Fruit fly (Drosophila melanogaster) whole organism, embryonic: Measurements from ENCODE around the gene Eig71Eg.

Experiments
- CG10565 ChIP-seq: fragments of 200-800 bp; sonication (Bioruptor generic); optimal IDR thresholded peaks from 3 replicates; lab custom pipeline; 2016; ENCODE audit warnings: missing biosample characterization, mild to moderate bottlenecking, missing genetic modification characterization
- CG11560 ChIP-seq: fragments of 200-800 bp; sonication (Bioruptor generic); IDR thresholded peaks from 3 replicates; pipeline ENCODE4 v1.3.6; 2022; ENCODE audit warnings: missing biosample characterization, missing genetic modification characterization
- CG12942 ChIP-seq: fragments of 200-800 bp; sonication (Bioruptor generic); optimal IDR thresholded peaks from 3 replicates; lab custom pipeline; 2016; ENCODE audit warnings: missing biosample characterization, missing genetic modification characterization
- CG13123 ChIP-seq: fragments of 200-800 bp; sonication (Bioruptor generic); optimal IDR thresholded peaks from 2 replicates; lab custom pipeline; 2016; ENCODE audit warnings: missing biosample characterization, missing genetic modification characterization
- CG14050 ChIP-seq: fragments of 200-800 bp; sonication (Bioruptor generic); IDR thresholded peaks from 3 replicates; pipeline ENCODE4 v1.3.6; 2022; ENCODE audit warnings: missing biosample characterization, missing genetic modification characterization
- CG15011 ChIP-seq: fragments of 200-800 bp; sonication (Bioruptor generic); optimal IDR thresholded peaks from 3 replicates; lab custom pipeline; 2018; ENCODE audit warnings: missing biosample characterization, mild to moderate bottlenecking, missing genetic modification characterization
- CG15269 ChIP-seq: fragments of 200-800 bp; sonication (Bioruptor generic); optimal IDR thresholded peaks from 2 replicates; lab custom pipeline; 2018; ENCODE audit warnings: missing biosample characterization, mild to moderate bottlenecking, missing genetic modification characterization, moderate library complexity
- CG17186 ChIP-seq: fragments of 200-800 bp; sonication (Bioruptor generic); optimal IDR thresholded peaks from 3 replicates; lab custom pipeline; 2017; ENCODE audit warnings: missing biosample characterization, missing genetic modification reagents, missing genetic modification characterization
- CG17829 ChIP-seq: fragments of 200-800 bp; optimal IDR thresholded peaks from 2 replicates; lab custom pipeline; 2019; ENCODE audit warnings: missing biosample characterization, mild to moderate bottlenecking, missing genetic modification characterization, moderate library complexity
- CG2116 ChIP-seq: fragments of 200-800 bp; sonication (Bioruptor generic); optimal IDR thresholded peaks from 3 replicates; lab custom pipeline; 2018; ENCODE audit warnings: missing biosample characterization, mild to moderate bottlenecking, missing genetic modification characterization
- CG2120 ChIP-seq: fragments of 200-800 bp; sonication (Bioruptor generic); optimal IDR thresholded peaks from 3 replicates; lab custom pipeline; 2016; ENCODE audit warnings: missing biosample characterization, missing genetic modification characterization
- CG30431 ChIP-seq: fragments of 200-800 bp; sonication (Bioruptor generic); optimal IDR thresholded peaks from 2 replicates; lab custom pipeline; 2017; ENCODE audit warnings: missing biosample characterization, missing genetic modification characterization
- CG3065 ChIP-seq: fragments of 200-800 bp; sonication (Bioruptor generic); optimal IDR thresholded peaks from 2 replicates; lab custom pipeline; 2016; ENCODE audit warnings: missing biosample characterization, missing genetic modification characterization
- CG4730 ChIP-seq: fragments of 200-800 bp; sonication (Bioruptor generic); IDR thresholded peaks from 2 replicates; pipeline ENCODE4 v1.3.6; 2022; ENCODE audit warnings: missing biosample characterization, missing genetic modification characterization
- CG6272 ChIP-seq: fragments of 200-800 bp; sonication (Bioruptor generic); IDR thresholded peaks from 2 replicates; pipeline ENCODE4 v1.3.6; 2022; ENCODE audit warnings: missing biosample characterization, missing genetic modification characterization
- CG6654 ChIP-seq: fragments of 200-800 bp; sonication (Bioruptor generic); optimal IDR thresholded peaks from 2 replicates; lab custom pipeline; 2017; ENCODE audit warnings: missing biosample characterization, mild to moderate bottlenecking, missing genetic modification characterization
- CG7357 ChIP-seq: fragments of 200-800 bp; sonication (Bioruptor generic); IDR thresholded peaks from 3 replicates; pipeline ENCODE4 v1.3.6; 2022; ENCODE audit warnings: missing biosample characterization, missing genetic modification characterization
- CG8388 ChIP-seq: fragments of 200-800 bp; sonication (Bioruptor generic); optimal IDR thresholded peaks from 2 replicates; lab custom pipeline; 2019; ENCODE audit warnings: missing biosample characterization, mild to moderate bottlenecking, missing genetic modification characterization, moderate library complexity
- CG8765 ChIP-seq: fragments of 200-800 bp; sonication (Bioruptor generic); IDR thresholded peaks from 2 replicates; pipeline ENCODE4 v1.3.6; 2022; ENCODE audit warnings: missing biosample characterization, missing genetic modification characterization
- CkIIα-i1 ChIP-seq: fragments of 200-800 bp; sonication (Bioruptor generic); IDR thresholded peaks from 2 replicates; pipeline ENCODE4 v1.3.6; 2022; ENCODE audit warnings: missing biosample characterization, missing genetic modification characterization
- CoRest ChIP-seq: fragments of 200-800 bp; sonication (Bioruptor generic); optimal IDR thresholded peaks from 3 replicates; lab custom pipeline; 2018; ENCODE audit warnings: missing biosample characterization, mild to moderate bottlenecking, missing genetic modification characterization, moderate library complexity
- D19A ChIP-seq: fragments of 200-800 bp; optimal IDR thresholded peaks from 3 replicates; lab custom pipeline; 2019; ENCODE audit warnings: missing biosample characterization, mild to moderate bottlenecking, missing genetic modification characterization, moderate library complexity
- Dll ChIP-seq: fragments of 200-800 bp; sonication (Bioruptor generic); IDR thresholded peaks from 4 replicates; pipeline ENCODE4 v1.3.6; 2022; ENCODE audit warnings: missing biosample characterization, missing genetic modification characterization; ENCODE audit not compliant: partially characterized antibody
- Dref ChIP-seq: fragments of 200-800 bp; sonication (Bioruptor generic); IDR thresholded peaks from 2 replicates; pipeline ENCODE4 v1.3.6; 2022; ENCODE audit warnings: missing biosample characterization, missing genetic modification characterization
- Elba2 ChIP-seq: fragments of 200-800 bp; sonication (Bioruptor generic); optimal IDR thresholded peaks from 3 replicates; lab custom pipeline; 2016; ENCODE audit warnings: missing biosample characterization, missing genetic modification characterization
- GATAe ChIP-seq: fragments of 200-800 bp; sonication (Bioruptor generic); conservative IDR thresholded peaks from 2 replicates; pipeline ENCODE4 v1.3.6; 2022; ENCODE audit warnings: missing biosample characterization, missing genetic modification characterization
- Gug ChIP-seq: fragments of 200-800 bp; sonication (Bioruptor generic); IDR thresholded peaks from 4 replicates; pipeline ENCODE4 v1.3.6; 2022; ENCODE audit warnings: missing biosample characterization, missing genetic modification characterization
- H2.0 ChIP-seq: fragments of 200-800 bp; sonication (Bioruptor generic); IDR thresholded peaks from 2 replicates; pipeline ENCODE4 v1.3.6; 2022; ENCODE audit warnings: missing biosample characterization, missing genetic modification characterization
- HLH3B ChIP-seq: fragments of 200-800 bp; sonication (Bioruptor generic); IDR thresholded peaks from 2 replicates; pipeline ENCODE4 v1.3.6; 2022; ENCODE audit warnings: missing biosample characterization, missing genetic modification characterization
- HmgD ChIP-seq: fragments of 200-800 bp; sonication (Bioruptor generic); optimal IDR thresholded peaks from 3 replicates; lab custom pipeline; 2016; ENCODE audit warnings: missing biosample characterization, missing genetic modification characterization
- MTF-1 ChIP-seq: fragments of 200-800 bp; sonication (Bioruptor generic); optimal IDR thresholded peaks from 2 replicates; lab custom pipeline; 2018; ENCODE audit warnings: missing biosample characterization, mild to moderate bottlenecking, missing genetic modification characterization, borderline replicate concordance
- Side ChIP-seq: fragments of 200-800 bp; sonication (Bioruptor generic); optimal IDR thresholded peaks from 2 replicates; lab custom pipeline; 2016; ENCODE audit warnings: missing biosample characterization, missing genetic modification characterization
- Sox102F ChIP-seq: fragments of 200-800 bp; sonication (Bioruptor generic); optimal IDR thresholded peaks from 2 replicates; lab custom pipeline; 2018; ENCODE audit warnings: missing biosample characterization, mild to moderate bottlenecking, missing genetic modification characterization, moderate library complexity
- Tbp ChIP-seq: fragments of >200 bp; optimal IDR thresholded peaks from 2 replicates; lab custom pipeline; 2018; ENCODE audit warnings: missing biosample characterization, missing genetic modification characterization
- aop ChIP-seq: fragments of 200-800 bp; sonication (Bioruptor generic); IDR thresholded peaks from 2 replicates; pipeline ENCODE4 v1.3.6; 2022; ENCODE audit warnings: missing biosample characterization, missing genetic modification characterization
- dmrt99B ChIP-seq: fragments of 200-800 bp; sonication (Bioruptor generic); optimal IDR thresholded peaks from 2 replicates; lab custom pipeline; 2018; ENCODE audit warnings: missing biosample characterization, mild to moderate bottlenecking, missing genetic modification characterization, moderate library complexity
- fd3F ChIP-seq: fragments of 200-800 bp; sonication (Bioruptor generic); optimal IDR thresholded peaks from 2 replicates; lab custom pipeline; 2018; ENCODE audit warnings: missing biosample characterization, mild to moderate bottlenecking, missing genetic modification characterization, moderate library complexity
- ftz-f1 ChIP-seq: fragments of 200-800 bp; sonication (Bioruptor generic); optimal IDR thresholded peaks from 2 replicates; lab custom pipeline; 2016; ENCODE audit warnings: missing biosample characterization, missing genetic modification characterization
- gfzf ChIP-seq: fragments of 200-800 bp; sonication (Bioruptor generic); optimal IDR thresholded peaks from 2 replicates; lab custom pipeline; 2016; ENCODE audit warnings: missing biosample characterization, mild to moderate bottlenecking, missing genetic modification characterization, moderate library complexity
- lbe ChIP-seq: fragments of 200-800 bp; sonication (Bioruptor generic); optimal IDR thresholded peaks from 2 replicates; lab custom pipeline; 2016; ENCODE audit warnings: missing biosample characterization, mild to moderate bottlenecking, missing genetic modification characterization
- maf-S ChIP-seq: fragments of 200-800 bp; sonication (Bioruptor generic); optimal IDR thresholded peaks from 2 replicates; lab custom pipeline; 2016; ENCODE audit warnings: missing biosample characterization, missing genetic modification characterization
- mld ChIP-seq: fragments of 200-800 bp; sonication (Bioruptor generic); IDR thresholded peaks from 3 replicates; pipeline ENCODE4 v1.3.6; 2022; ENCODE audit warnings: missing biosample characterization, missing genetic modification characterization; ENCODE audit not compliant: partially characterized antibody
- oc ChIP-seq: fragments of 200-800 bp; sonication (Bioruptor generic); optimal IDR thresholded peaks from 2 replicates; lab custom pipeline; 2018; ENCODE audit warnings: missing biosample characterization, mild to moderate bottlenecking, missing genetic modification characterization, moderate library complexity
- p53 ChIP-seq: fragments of 200-800 bp; sonication (Bioruptor generic); optimal IDR thresholded peaks from 2 replicates; lab custom pipeline; 2016; ENCODE audit warnings: missing biosample characterization, missing genetic modification characterization
- pb ChIP-seq: fragments of 200-800 bp; sonication (Bioruptor generic); optimal IDR thresholded peaks from 3 replicates; lab custom pipeline; 2016; ENCODE audit warnings: missing biosample characterization, missing genetic modification characterization
- schlank ChIP-seq: fragments of 200-800 bp; sonication (Bioruptor generic); optimal IDR thresholded peaks from 2 replicates; lab custom pipeline; 2018; ENCODE audit warnings: missing biosample characterization, mild to moderate bottlenecking, missing genetic modification characterization
- sens ChIP-seq: fragments of 200-800 bp; sonication (Bioruptor generic); peaks from one replicate; lab custom pipeline; 2016; ENCODE audit warnings: missing biosample characterization, missing genetic modification characterization
- sqz ChIP-seq: fragments of 200-800 bp; sonication (Bioruptor generic); optimal IDR thresholded peaks from 3 replicates; lab custom pipeline; 2018; ENCODE audit warnings: missing biosample characterization, mild to moderate bottlenecking, missing genetic modification characterization
- ssp ChIP-seq: fragments of 200-800 bp; sonication (Bioruptor generic); IDR thresholded peaks from 2 replicates; pipeline ENCODE4 v1.3.6; 2022; ENCODE audit warnings: missing biosample characterization, missing genetic modification characterization
- twi ChIP-seq: fragments of 200-800 bp; optimal IDR thresholded peaks from 2 replicates; lab custom pipeline; 2019; ENCODE audit warnings: missing biosample characterization, mild to moderate bottlenecking, missing genetic modification characterization, moderate library complexity
- vvl ChIP-seq: fragments of 200-800 bp; sonication (Bioruptor generic); IDR thresholded peaks from 2 replicates; pipeline ENCODE4 v1.3.6; 2022; ENCODE audit warnings: missing biosample characterization, missing genetic modification characterization
- zfh1 ChIP-seq: fragments of 200-800 bp; sonication (Bioruptor generic); IDR thresholded peaks from 3 replicates; pipeline ENCODE4 v1.3.6; 2022; ENCODE audit warnings: missing biosample characterization, missing genetic modification characterization

The Eig71Eg gene

dm6 chr3L:15675111-15675510 lies 17.7 kb downstream of the Eig71Eg start (continued):
- no peak for TF ChIP-seq CkIIα-i1 (GFP tag; lab: Robert Waterston, UW)
- peak; percentile 62 for TF ChIP-seq CG17186 (GFP tag; lab: Kevin White, UChicago)
- no peak for TF ChIP-seq aop (GFP tag; lab: Robert Waterston, UW)
- peak; percentile 84 for TF ChIP-seq vvl (GFP tag; lab: Robert Waterston, UW)
- TF ChIP-seq CG2116 (GFP tag; lab: Kevin White, UChicago): no peak
- TF ChIP-seq CG15011 (GFP tag; lab: Kevin White, UChicago): no peak
- no peak for TF ChIP-seq pb (GFP tag; lab: Kevin White, UChicago)
- TF ChIP-seq zfh1: peak; percentile 89
- TF ChIP-seq oc (tag; lab: Kevin White, UChicago): peak; percentile 68
- no peak for TF ChIP-seq Dll (GFP tag; lab: Robert Waterston, UW)
- TF ChIP-seq CG11560 (tag; lab: Robert Waterston, UW): no peak
- TF ChIP-seq p53 (GFP tag; lab: Kevin White, UChicago): no peak
- no peak for TF ChIP-seq maf-S
- TF ChIP-seq D19A (tag; lab: Kevin White, UChicago): peak; percentile 79
- peak; percentile 9 for TF ChIP-seq Elba2 (GFP tag; lab: Kevin White, UChicago)
- TF ChIP-seq CG6272: no peak
- TF ChIP-seq ssp (GFP tag; lab: Robert Waterston, UW): peak; percentile 36
- peak; percentile 67 for TF ChIP-seq Sox102F (GFP tag; lab: Kevin White, UChicago)
- peak; percentile 46 for TF ChIP-seq CG6654 (GFP tag; lab: Kevin White, UChicago)
- no peak for TF ChIP-seq GATAe (GFP tag; lab: Robert Waterston, UW)
- TF ChIP-seq Gug (GFP tag; lab: Robert Waterston, UW): no peak
- TF ChIP-seq sens (GFP tag; lab: Kevin White, UChicago): peak; percentile 99
- peak; percentile 56 for TF ChIP-seq dmrt99B
- peak; percentile 38 for TF ChIP-seq sqz (GFP tag; lab: Kevin White, UChicago)
- no peak for TF ChIP-seq CG2120 (GFP tag; lab: Kevin White, UChicago)
- no peak for TF ChIP-seq Dref
- peak; percentile 79 for TF ChIP-seq CG8388 (GFP tag; lab: Kevin White, UChicago)
- peak; percentile 8 for TF ChIP-seq CG3065 (GFP tag; lab: Kevin White, UChicago)
- TF ChIP-seq Side (GFP tag; lab: Kevin White, UChicago): peak; percentile 45
- TF ChIP-seq ftz-f1 (GFP tag; lab: Kevin White, UChicago): no peak
- no peak for TF ChIP-seq schlank (tag; lab: Kevin White, UChicago)
- TF ChIP-seq H2.0 (GFP tag; lab: Robert Waterston, UW): peak; percentile 30; the same call in 1 of the 2 replicates
- peak; percentile 36; the same call in 1 of the 3 replicates for TF ChIP-seq CG7357 (GFP tag; lab: Robert Waterston, UW)
- TF ChIP-seq CG15269 (tag; lab: Kevin White, UChicago): peak; percentile 5
- peak; percentile 17 for TF ChIP-seq CG13123 (GFP tag; lab: Kevin White, UChicago)
- peak; percentile 52 for TF ChIP-seq CG12942 (GFP tag; lab: Kevin White, UChicago)
- TF ChIP-seq HLH3B (GFP tag; lab: Robert Waterston, UW): peak; percentile 38; the same call in 1 of the 2 replicates
- TF ChIP-seq Tbp (GFP tag; lab: Kevin White, UChicago): no peak
- TF ChIP-seq fd3F (GFP tag; lab: Kevin White, UChicago): no peak
- TF ChIP-seq CG14050 (GFP tag; lab: Robert Waterston, UW): no peak
- TF ChIP-seq mld (GFP tag; lab: Robert Waterston, UW): no peak
- peak; percentile 71 for TF ChIP-seq CoRest (tag; lab: Kevin White, UChicago)
- peak; percentile 91 for TF ChIP-seq twi
- TF ChIP-seq lbe (GFP tag; lab: Kevin White, UChicago): no peak
- TF ChIP-seq gfzf (GFP tag; lab: Kevin White, UChicago): no peak
- TF ChIP-seq CG10565 (GFP tag; lab: Kevin White, UChicago): no peak
- TF ChIP-seq CG17829: peak; percentile 90
- TF ChIP-seq CG4730 (GFP tag; lab: Robert Waterston, UW): no peak
- no peak for TF ChIP-seq HmgD (GFP tag; lab: Kevin White, UChicago)
- TF ChIP-seq MTF-1: peak; percentile 29
- peak; percentile 65; the same call in 1 of the 2 replicates for TF ChIP-seq CG8765 (GFP tag; lab: Robert Waterston, UW)
- peak; percentile 77 for TF ChIP-seq CG30431 (GFP tag; lab: Kevin White, UChicago)
